Fruit fly (Drosophila melanogaster): ENCODE data around the gene Chrac-16.

Chrac-16 gene

dm6 chrX:12014131-12014530, 3.6 kb downstream of the Chrac-16 start:
- no peak for TF ChIP-seq CG7045 (GFP tag; optimal IDR thresholded peaks at IDR 0.05)
- peak; percentile 95 for TF ChIP-seq kay (GFP tag; ENCODE audit: borderline replicate concordance)

DNA sequence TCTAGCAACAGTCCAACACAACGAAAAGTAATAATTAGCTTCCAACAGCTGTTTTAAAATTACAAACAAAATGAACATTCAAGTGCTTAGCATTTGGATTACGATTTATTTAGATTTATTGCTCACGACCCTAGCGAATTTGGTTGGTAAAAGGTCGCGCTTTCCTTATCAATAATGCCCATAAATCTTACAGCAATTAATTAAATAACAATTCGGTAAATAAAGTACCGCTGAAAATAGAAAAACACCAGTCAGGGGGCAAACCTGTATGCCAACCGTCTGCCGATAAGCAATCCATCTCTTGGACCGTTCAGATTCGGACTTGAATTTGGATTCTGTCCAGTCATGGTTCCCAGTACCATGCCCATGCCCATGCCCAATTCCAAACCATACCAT, 4.7 kb downstream of the Chrac-16 start:
- TF ChIP-seq cic (GFP tag; optimal IDR thresholded peaks at IDR 0.05), result no peak
- no peak for TF ChIP-seq Clk (GFP tag; optimal IDR thresholded peaks at IDR 0.05)
- no peak for TF ChIP-seq tj (GFP tag; optimal IDR thresholded peaks at IDR 0.05)
- TF ChIP-seq kay (GFP tag; ENCODE audit: borderline replicate concordance), result no peak
- no peak for TF ChIP-seq Crg-1 (GFP tag; optimal IDR thresholded peaks at IDR 0.05)
- TF ChIP-seq bab1 (GFP tag; optimal IDR thresholded peaks at IDR 0.05), result no peak
- no peak for TF ChIP-seq toe (GFP tag; optimal IDR thresholded peaks at IDR 0.05)
- TF ChIP-seq Mnt (GFP tag; optimal IDR thresholded peaks at IDR 0.05), result no peak
- no peak for TF ChIP-seq Hr96 (GFP tag; optimal IDR thresholded peaks at IDR 0.05)
- no peak for TF ChIP-seq CG14711 (tag; optimal IDR thresholded peaks at IDR 0.05)
- TF ChIP-seq CG5204 (GFP tag; optimal IDR thresholded peaks at IDR 0.05), result no peak
- TF ChIP-seq CG7101 (tag; optimal IDR thresholded peaks at IDR 0.05), result no peak
- no peak for TF ChIP-seq ovo (GFP tag; optimal IDR thresholded peaks at IDR 0.05)
- no peak for TF ChIP-seq CG7045 (GFP tag; optimal IDR thresholded peaks at IDR 0.05)
- TF ChIP-seq CG1620 (GFP tag; optimal IDR thresholded peaks at IDR 0.05), result no peak
- no peak for TF ChIP-seq CG12768 (GFP tag; optimal IDR thresholded peaks at IDR 0.05)

- TF ChIP-seq kay (GFP tag; ENCODE audit: borderline replicate concordance) (peak; percentile 65), Crg-1 (GFP tag; optimal IDR thresholded peaks at IDR 0.05) (peak; percentile 12), ovo (GFP tag; optimal IDR thresholded peaks at IDR 0.05) (peak; percentile 81), pad (GFP tag; optimal IDR thresholded peaks at IDR 0.05) (peak; percentile 40), Clk (GFP tag; optimal IDR thresholded peaks at IDR 0.05) (no peak), bab1 (GFP tag; optimal IDR thresholded peaks at IDR 0.05) (peak; percentile 16), toe (GFP tag; optimal IDR thresholded peaks at IDR 0.05) (no peak), CG5204 (GFP tag; optimal IDR thresholded peaks at IDR 0.05) (no peak), tj (GFP tag; optimal IDR thresholded peaks at IDR 0.05) (peak; percentile 48), cic (GFP tag; optimal IDR thresholded peaks at IDR 0.05) (no peak)
These were observed 5.3 kb downstream of the Chrac-16 start, which contains the start of the genes CG1492 and regucalcin for dm6 chrX:12012149-12013097. TSS of gene CG1492 (minus strand) at chrX:12012211. TSS of gene regucalcin (plus strand) at chrX:12012377.

DNA sequence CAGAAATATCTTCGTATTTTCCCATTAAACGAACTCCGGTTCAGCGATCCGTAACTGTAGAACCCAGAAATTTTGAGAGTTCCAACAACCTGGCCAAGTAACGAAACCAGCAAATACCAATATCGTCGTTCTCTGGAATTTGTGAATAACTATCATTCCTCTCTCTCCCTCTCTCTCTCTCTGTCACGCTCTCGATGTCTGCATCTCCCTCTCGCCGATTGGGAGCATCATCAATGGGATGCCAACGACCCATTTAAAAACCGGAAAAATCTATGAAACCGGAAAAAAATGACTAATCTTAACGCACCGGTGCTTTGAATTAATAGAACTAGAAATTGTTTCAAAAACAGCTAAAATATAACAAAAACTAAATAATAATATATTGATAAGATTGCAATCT, 10.2 kb downstream of the Chrac-16 start:
- TF ChIP-seq CG7101 (tag; optimal IDR thresholded peaks at IDR 0.05), result no peak
- no peak for TF ChIP-seq cic (GFP tag; optimal IDR thresholded peaks at IDR 0.05)
- no peak for TF ChIP-seq Mnt (GFP tag; optimal IDR thresholded peaks at IDR 0.05)
- TF ChIP-seq tj (GFP tag; optimal IDR thresholded peaks at IDR 0.05), result no peak
- TF ChIP-seq CG14711 (tag; optimal IDR thresholded peaks at IDR 0.05), result no peak
- TF ChIP-seq Crg-1 (GFP tag; optimal IDR thresholded peaks at IDR 0.05), result no peak
- TF ChIP-seq toe (GFP tag; optimal IDR thresholded peaks at IDR 0.05), result no peak
- no peak for TF ChIP-seq CG7045 (GFP tag; optimal IDR thresholded peaks at IDR 0.05)
- TF ChIP-seq pad (GFP tag; optimal IDR thresholded peaks at IDR 0.05), result no peak
- TF ChIP-seq Hr96 (GFP tag; optimal IDR thresholded peaks at IDR 0.05), result no peak
- no peak for TF ChIP-seq Clk (GFP tag; optimal IDR thresholded peaks at IDR 0.05)
- no peak for TF ChIP-seq ovo (GFP tag; optimal IDR thresholded peaks at IDR 0.05)
- TF ChIP-seq CG11617 (GFP tag; optimal IDR thresholded peaks at IDR 0.05), result no peak
- no peak for TF ChIP-seq CG1620 (GFP tag; optimal IDR thresholded peaks at IDR 0.05)

DNA sequence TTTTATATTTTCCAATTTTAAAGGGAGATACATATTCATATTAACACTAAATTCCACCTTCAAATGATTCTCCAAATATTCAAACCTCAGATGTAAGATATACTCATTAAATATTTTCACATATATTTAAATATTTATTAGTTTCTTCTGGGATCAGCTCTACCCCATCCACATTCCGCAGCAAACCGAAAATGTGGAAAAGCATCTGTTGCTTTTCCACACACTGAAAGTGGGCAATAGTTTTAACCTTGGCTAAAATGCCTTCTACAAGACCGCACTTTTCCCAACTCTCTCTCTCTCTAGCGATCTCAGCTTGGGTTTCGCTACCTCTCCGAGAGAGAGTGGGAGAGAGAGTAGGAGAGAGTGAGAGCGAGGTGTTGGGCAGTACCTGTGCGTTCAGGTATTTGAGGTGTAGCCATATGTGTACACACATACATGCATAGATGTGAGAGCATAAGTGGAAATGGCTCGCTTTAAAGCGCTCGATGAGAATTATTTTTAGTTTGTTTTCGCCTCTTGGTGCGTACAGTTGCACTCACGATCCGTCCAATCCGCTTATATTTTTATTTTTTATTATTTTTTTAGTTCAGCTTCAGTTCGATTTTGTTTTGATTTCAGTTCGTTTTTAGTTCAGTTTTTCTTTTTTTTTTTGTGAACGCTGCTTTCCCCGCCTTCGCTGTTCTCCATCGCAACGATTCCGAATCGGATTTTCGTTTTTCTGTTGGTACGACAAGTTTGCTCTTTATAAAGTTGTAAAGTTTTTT, 10.9 kb downstream of the Chrac-16 start, which contains the start of gene CG1806:
CG1806 (plus strand) TSS at position 499 of the 764 bp plus-strand sequence.
- TF ChIP-seq CG7045 (GFP tag; optimal IDR thresholded peaks at IDR 0.05) (no peak), Hr96 (GFP tag; optimal IDR thresholded peaks at IDR 0.05) (peak; percentile 25), CG12768 (GFP tag; optimal IDR thresholded peaks at IDR 0.05) (no peak), CG1620 (GFP tag; optimal IDR thresholded peaks at IDR 0.05) (no peak), tj (GFP tag; optimal IDR thresholded peaks at IDR 0.05) (peak; percentile 24), Mnt (GFP tag; optimal IDR thresholded peaks at IDR 0.05) (peak; percentile 31), CG7101 (tag; optimal IDR thresholded peaks at IDR 0.05) (no peak), CG14711 (tag; optimal IDR thresholded peaks at IDR 0.05) (no peak), bab1 (GFP tag; optimal IDR thresholded peaks at IDR 0.05) (peak; percentile 65), kay (GFP tag; ENCODE audit: borderline replicate concordance) (no peak), Crg-1 (GFP tag; optimal IDR thresholded peaks at IDR 0.05) (no peak), toe (GFP tag; optimal IDR thresholded peaks at IDR 0.05) (no peak), cic (GFP tag; optimal IDR thresholded peaks at IDR 0.05) (no peak), Clk (GFP tag; optimal IDR thresholded peaks at IDR 0.05) (no peak), pad (GFP tag; optimal IDR thresholded peaks at IDR 0.05) (peak; percentile 88), CG11617 (GFP tag; optimal IDR thresholded peaks at IDR 0.05) (no peak), CG5204 (GFP tag; optimal IDR thresholded peaks at IDR 0.05) (no peak), ovo (GFP tag; optimal IDR thresholded peaks at IDR 0.05) (no peak), cnc (optimal IDR thresholded peaks at IDR 0.05) (no peak), CG33017 (tag; optimal IDR thresholded peaks at IDR 0.05) (peak; percentile 13)
